Worm (Caenorhabditis elegans) whole organism, midembryonic: ENCODE data around the gene lin-29.

Source experiments
- T22C8.4 ChIP-seq: fragments of 200-800 bp; sonication (Bioruptor generic); IDR thresholded peaks from 2 replicates; pipeline ENCODE4 v1.3.6; 2022; ENCODE audit warnings: missing genetic modification characterization, missing compliant biosample characterization
- cog-1 ChIP-seq: sonication (generic microtip); optimal IDR thresholded peaks from 2 replicates; lab custom pipeline; 2016; ENCODE audit warnings: missing genetic modification characterization, missing compliant biosample characterization
- flt-1 ChIP-seq: fragments of 200-800 bp; sonication (Bioruptor generic); IDR thresholded peaks from 2 replicates; pipeline ENCODE4 v1.3.6; 2022; ENCODE audit warnings: missing genetic modification characterization, missing compliant biosample characterization
- klf-2 ChIP-seq: fragments of 200-800 bp; sonication (Bioruptor generic); conservative IDR thresholded peaks from 2 replicates; pipeline ENCODE4 v1.3.6; 2022; ENCODE audit warnings: missing genetic modification reagents, missing genetic modification characterization, missing compliant biosample characterization
- med-1 ChIP-seq: sonication (generic microtip); optimal IDR thresholded peaks from 2 replicates; lab custom pipeline; 2017; ENCODE audit warnings: missing genetic modification characterization, mild to moderate bottlenecking, missing compliant biosample characterization, antibody characterized with exemption, missing genetic modification reagents; ENCODE audit not compliant: insufficient read depth
- ref-1 ChIP-seq: fragments of 200-800 bp; sonication (Bioruptor generic); conservative IDR thresholded peaks from 2 replicates; pipeline ENCODE4 v1.3.6; 2022; ENCODE audit warnings: missing genetic modification reagents, missing genetic modification characterization, missing compliant biosample characterization
- tab-1 ChIP-seq: fragments of 200-800 bp; sonication (Bioruptor generic); IDR thresholded peaks from 2 replicates; pipeline ENCODE4 v1.3.6; 2022; ENCODE audit warnings: missing genetic modification characterization, missing compliant biosample characterization
- ztf-23 ChIP-seq: fragments of 200-800 bp; sonication (Bioruptor generic); IDR thresholded peaks from 2 replicates; pipeline ENCODE4 v1.3.6; 2022; ENCODE audit warnings: missing genetic modification reagents, missing genetic modification characterization, missing compliant biosample characterization
- ztf-29 ChIP-seq: fragments of 200-800 bp; sonication (Bioruptor generic); IDR thresholded peaks from 2 replicates; pipeline ENCODE4 v1.3.6; 2022; ENCODE audit warnings: missing genetic modification reagents, missing genetic modification characterization, missing compliant biosample characterization

ce11 chrII:11883648-11884047 is 51.5 kb downstream of the lin-29 start, which contains the start of gene ZK930.6:
- TF ChIP-seq med-1 (GFP tag; lab: Kevin White, UChicago), result no peak
- TF ChIP-seq ztf-23 (GFP tag; lab: Robert Waterston, UW), result no peak
- TF ChIP-seq flt-1 (GFP tag; lab: Robert Waterston, UW), result no peak
- no peak for TF ChIP-seq ref-1 (GFP tag; lab: Robert Waterston, UW)
- TF ChIP-seq ztf-29 (GFP tag; lab: Robert Waterston, UW), result no peak
- TF ChIP-seq klf-2 (GFP tag; lab: Robert Waterston, UW), result no peak
- no peak for TF ChIP-seq T22C8.4 (GFP tag; lab: Robert Waterston, UW)
- no peak for TF ChIP-seq cog-1 (tag; lab: Kevin White, UChicago)
- TF ChIP-seq tab-1 (GFP tag; lab: Robert Waterston, UW), result no peak
